Fruit fly (Drosophila melanogaster) S2 (cell line): ENCODE data around the gene oc.

ENCODE experiments used
- CG8478 ChIP-seq: fragments of >200 bp; optimal IDR thresholded peaks from 2 replicates; lab custom pipeline; 2018
- CTCF ChIP-seq, 2 experiments: fragments of >200 bp; optimal IDR thresholded peaks; 2 replicates each; lab custom pipeline; 2018

DNA sequence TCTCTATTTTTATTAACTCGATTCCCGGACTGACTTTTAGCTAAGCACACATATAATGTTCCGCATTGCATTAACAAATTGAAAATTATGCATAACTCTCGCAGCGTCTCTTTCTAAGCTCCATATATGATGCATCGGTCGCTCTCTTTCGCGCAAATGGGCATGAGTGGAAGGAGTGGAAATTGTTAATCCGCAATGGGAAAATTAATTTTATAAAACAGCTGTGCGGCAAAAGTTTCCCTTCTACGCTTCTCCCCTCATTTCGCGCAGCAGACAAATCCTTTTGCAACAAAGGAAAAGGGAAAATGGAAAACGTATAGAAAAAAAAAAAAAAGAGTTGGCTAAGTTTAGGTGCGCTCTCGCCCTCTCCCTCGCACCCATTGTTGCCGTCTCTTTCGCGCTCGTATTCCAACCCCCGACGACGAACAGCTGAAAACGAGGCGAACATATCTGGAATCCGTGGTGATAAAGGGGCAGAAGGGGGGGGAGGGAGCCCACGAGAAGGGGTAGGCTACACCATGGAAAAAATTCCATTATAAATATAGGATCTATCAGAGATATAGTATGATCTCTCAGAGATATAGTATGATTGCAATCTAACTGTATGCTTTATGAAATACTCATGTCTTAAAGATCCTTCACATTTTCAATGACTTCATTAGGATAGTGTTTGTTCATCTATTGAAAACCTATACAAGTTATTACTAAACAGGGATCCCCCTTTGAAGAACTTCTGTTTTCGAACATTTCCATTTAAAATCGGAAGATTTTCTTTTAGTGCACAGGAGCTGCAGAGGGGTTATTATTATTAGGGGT, 14.2 kb downstream of the oc start:
- TF ChIP-seq CG8478 (lab: Kevin White, UChicago) (no peak), CTCF (optimal IDR thresholded peaks at IDR 0.05; lab: Kevin White, UChicago) (no peak)
